Fruit fly (Drosophila melanogaster): Measurements from ENCODE around the gene CG14115.

Gene CG14115

dm6 chr3L:13017803-13018324, 43.4 kb downstream of the CG14115 start, which contains the start of the genes mRpL20 and Icmt (continued):
- no peak for TF ChIP-seq hth (optimal IDR thresholded peaks at IDR 0.05)
- peak; percentile 88 for TF ChIP-seq CG1233 (GFP tag; optimal IDR thresholded peaks at IDR 0.05)
- TF ChIP-seq CG32767 (GFP tag; IDR thresholded peaks at IDR 0.05) = peak; percentile 96
- no peak for TF ChIP-seq Hey (tag; optimal IDR thresholded peaks at IDR 0.05)
- TF ChIP-seq CG15479 (GFP tag; optimal IDR thresholded peaks at IDR 0.05) = no peak
- no peak for TF ChIP-seq CG4854 (GFP tag; optimal IDR thresholded peaks at IDR 0.05)
- peak; percentile 98 for TF ChIP-seq Rfx (GFP tag; IDR thresholded peaks at IDR 0.05)
- TF ChIP-seq CG7357 (GFP tag; IDR thresholded peaks at IDR 0.05) = peak; percentile 88
- peak; percentile 92 for TF ChIP-seq CG2889 (GFP tag; IDR thresholded peaks at IDR 0.05)
- no peak for TF ChIP-seq fd64A (GFP tag; optimal IDR thresholded peaks at IDR 0.05)
- no peak for TF ChIP-seq eyg (GFP tag; optimal IDR thresholded peaks at IDR 0.05)
- peak; percentile 10 for TF ChIP-seq Atf3 (GFP tag; optimal IDR thresholded peaks at IDR 0.05)
- no peak for TF ChIP-seq NC2β (GFP tag; optimal IDR thresholded peaks at IDR 0.05)
- TF ChIP-seq pum (GFP tag; optimal IDR thresholded peaks at IDR 0.05) = peak; percentile 49
- peak; percentile 90 for TF ChIP-seq Ravus (GFP tag; IDR thresholded peaks at IDR 0.05)
- TF ChIP-seq sim (GFP tag; IDR thresholded peaks at IDR 0.05) = peak; percentile 84
- TF ChIP-seq CG1792 (GFP tag; optimal IDR thresholded peaks at IDR 0.05) = no peak
- TF ChIP-seq CG12104 (GFP tag; optimal IDR thresholded peaks at IDR 0.05) = peak; percentile 72
- TF ChIP-seq CG6272 (GFP tag; IDR thresholded peaks at IDR 0.05) = peak; percentile 98
- TF ChIP-seq CG4404 (GFP tag; IDR thresholded peaks at IDR 0.05) = peak; percentile 89
- TF ChIP-seq CG10366 (GFP tag; IDR thresholded peaks at IDR 0.05) = peak; percentile 97
- TF ChIP-seq CG14014 (GFP tag; IDR thresholded peaks at IDR 0.05) = peak; percentile 92
- TF ChIP-seq CG14860 (GFP tag; IDR thresholded peaks at IDR 0.05; ENCODE audit: partially characterized antibody) = peak; percentile 78; the same call in 2 of the 3 replicates
- TF ChIP-seq klu (GFP tag; IDR thresholded peaks at IDR 0.05) = peak; percentile 93
- TF ChIP-seq Lhr (GFP tag; optimal IDR thresholded peaks at IDR 0.05) = peak; percentile 60
- TF ChIP-seq Antp (GFP tag; optimal IDR thresholded peaks at IDR 0.05) = peak; percentile 56
- peak; percentile 58 for TF ChIP-seq kah (GFP tag; optimal IDR thresholded peaks at IDR 0.05)
- TF ChIP-seq CG7786 (GFP tag; optimal IDR thresholded peaks at IDR 0.05) = peak; percentile 33
- peak; percentile 82 for TF ChIP-seq Adf1 (GFP tag; IDR thresholded peaks at IDR 0.05)
- peak; percentile 85 for TF ChIP-seq Six4 (GFP tag; optimal IDR thresholded peaks at IDR 0.05)
- no peak for TF ChIP-seq CG9797 (GFP tag; optimal IDR thresholded peaks at IDR 0.05)
- TF ChIP-seq so (GFP tag; IDR thresholded peaks at IDR 0.05) = peak; percentile 85
- peak; percentile 33 for TF ChIP-seq pnt (GFP tag; optimal IDR thresholded peaks at IDR 0.05)
- peak; percentile 81 for TF ChIP-seq CG17568 (GFP tag; optimal IDR thresholded peaks at IDR 0.05)
- peak; percentile 26 for TF ChIP-seq CG12071 (GFP tag; optimal IDR thresholded peaks at IDR 0.05)
- peak; percentile 40 for TF ChIP-seq stwl (tag; optimal IDR thresholded peaks at IDR 0.05)
- peak; percentile 84 for TF ChIP-seq E2f2 (GFP tag; IDR thresholded peaks at IDR 0.05)
- TF ChIP-seq Fer3 (tag; optimal IDR thresholded peaks at IDR 0.05) = peak; percentile 91
- peak; percentile 29 for TF ChIP-seq CG12744 (GFP tag; optimal IDR thresholded peaks at IDR 0.05)
- TF ChIP-seq CG43689 (GFP tag; IDR thresholded peaks at IDR 0.05) = peak; percentile 95
- peak; percentile 73 for TF ChIP-seq trem (tag; optimal IDR thresholded peaks at IDR 0.05)
- TF ChIP-seq ATbp (GFP tag; optimal IDR thresholded peaks at IDR 0.05) = peak; percentile 87
- no peak for TF ChIP-seq h (optimal IDR thresholded peaks at IDR 0.05)
- TF ChIP-seq Dip2 (GFP tag; IDR thresholded peaks at IDR 0.05) = no peak
- peak; percentile 90; the same call in 2 of the 3 replicates for TF ChIP-seq gce (GFP tag; IDR thresholded peaks at IDR 0.05)
- peak; percentile 69 for TF ChIP-seq tin (GFP tag; optimal IDR thresholded peaks at IDR 0.05)
- TF ChIP-seq Max (GFP tag; optimal IDR thresholded peaks at IDR 0.05) = peak; percentile 77
- TF ChIP-seq CG1024 (GFP tag; IDR thresholded peaks at IDR 0.05) = peak; percentile 73
- peak; percentile 89 for TF ChIP-seq esg (GFP tag; conservative IDR thresholded peaks at IDR 0.05)
- peak; percentile 74 for TF ChIP-seq CG10321 (GFP tag; IDR thresholded peaks at IDR 0.05)
- no peak for TF ChIP-seq CG3163 (GFP tag; optimal IDR thresholded peaks at IDR 0.05)
- peak; percentile 84 for TF ChIP-seq cwo (GFP tag; optimal IDR thresholded peaks at IDR 0.05)
